Worm (Caenorhabditis elegans) whole organism, L4 larva: ENCODE data around the gene sdz-19.
A peak's percentile ranks its signal among the peaks of the same experiment; 100 is the strongest.

Experiments
- F10B5.3 ChIP-seq: sonication (generic microtip); optimal IDR thresholded peaks from 2 replicates; lab custom pipeline; 2016; ENCODE audit warnings: mild to moderate bottlenecking, missing genetic modification characterization, missing compliant biosample characterization
- F26F4.8 ChIP-seq: fragments of 200-800 bp; sonication (Bioruptor generic); conservative IDR thresholded peaks from 2 replicates; pipeline ENCODE4 v1.3.6; 2022; ENCODE audit warnings: missing genetic modification characterization, missing compliant biosample characterization
- Y105C5A.15 ChIP-seq: fragments of 200-800 bp; sonication (Bioruptor generic); IDR thresholded peaks from 2 replicates; pipeline ENCODE4 v1.3.6; 2022; ENCODE audit warnings: missing genetic modification characterization, missing compliant biosample characterization
- Y5F2A.4 ChIP-seq: fragments of 200-800 bp; sonication (Bioruptor generic); optimal IDR thresholded peaks from 2 replicates; lab custom pipeline; 2018; ENCODE audit warnings: mild to moderate bottlenecking, missing genetic modification characterization, missing compliant biosample characterization
- Y75B8A.6 ChIP-seq: fragments of 200-800 bp; sonication (Bioruptor generic); IDR thresholded peaks from 2 replicates; pipeline ENCODE4 v1.3.6; 2022; ENCODE audit warnings: missing genetic modification reagents, missing genetic modification characterization, missing compliant biosample characterization
- ZK546.5 ChIP-seq, 2 experiments: sonication (generic microtip); optimal IDR thresholded peaks; 2 replicates each; lab custom pipeline; 2017; ENCODE audit warnings: missing biosample characterization in 2 of 2, missing genetic modification characterization in 2 of 2
- aha-1 ChIP-seq: fragments of 150-350 bp; peaks from one replicate; lab custom pipeline; 2014; ENCODE audit warnings: missing biosample characterization, missing genetic modification characterization
- arid-1 ChIP-seq: fragments of 200-800 bp; sonication (Bioruptor generic); conservative IDR thresholded peaks from 2 replicates; pipeline ENCODE4 v1.3.6; 2022; ENCODE audit warnings: missing genetic modification reagents, missing genetic modification characterization, missing compliant biosample characterization
- ceh-20 ChIP-seq: fragments of 200-800 bp; sonication (Bioruptor generic); IDR thresholded peaks from 2 replicates; pipeline ENCODE4 v1.3.6; 2022; ENCODE audit warnings: missing genetic modification reagents, missing genetic modification characterization, missing compliant biosample characterization
- ceh-82 ChIP-seq: sonication (generic microtip); optimal IDR thresholded peaks from 2 replicates; lab custom pipeline; 2017; ENCODE audit warnings: missing biosample characterization, missing genetic modification characterization
- ces-1 ChIP-seq: fragments of 150-350 bp; sonication (generic microtip); optimal IDR thresholded peaks from 4 replicates; lab custom pipeline; 2014; ENCODE audit warnings: missing biosample characterization, missing genetic modification reagents, missing genetic modification characterization
- cey-2 ChIP-seq: sonication (generic microtip); optimal IDR thresholded peaks from 3 replicates; lab custom pipeline; 2017; ENCODE audit warnings: missing genetic modification characterization, mild to moderate bottlenecking, missing compliant biosample characterization, antibody characterized with exemption, borderline replicate concordance; ENCODE audit not compliant: insufficient read depth
- daf-16 ChIP-seq, 3 experiments: sonication (generic microtip); optimal IDR thresholded peaks; 2 replicates each; lab custom pipeline; 2016 to 2017; ENCODE audit warnings: missing genetic modification characterization in 3 of 3, missing genetic modification reagents in 3 of 3, mild to moderate bottlenecking in 2 of 3, missing compliant biosample characterization in 2 of 3, missing biosample characterization in 1 of 3, moderate library complexity in 1 of 3
- daf-19 ChIP-seq: fragments of 200-800 bp; sonication (Bioruptor generic); conservative IDR thresholded peaks from 2 replicates; pipeline ENCODE4 v1.3.6; 2022; ENCODE audit warnings: missing genetic modification characterization, missing compliant biosample characterization
- dmd-6 ChIP-seq: fragments of 200-800 bp; sonication (Bioruptor generic); IDR thresholded peaks from 2 replicates; pipeline ENCODE4 v1.3.6; 2022; ENCODE audit warnings: missing genetic modification reagents, missing genetic modification characterization, missing compliant biosample characterization
- dmd-8 ChIP-seq: fragments of 200-800 bp; sonication (Bioruptor generic); IDR thresholded peaks from 2 replicates; pipeline ENCODE4 v1.3.6; 2022; ENCODE audit warnings: missing genetic modification characterization, missing compliant biosample characterization
- duxl-1 ChIP-seq: sonication (generic microtip); optimal IDR thresholded peaks from 2 replicates; lab custom pipeline; 2016; ENCODE audit warnings: mild to moderate bottlenecking, missing genetic modification characterization, moderate library complexity, missing compliant biosample characterization; ENCODE audit not compliant: poor library complexity
- dve-1 ChIP-seq: sonication (generic microtip); optimal IDR thresholded peaks from 2 replicates; lab custom pipeline; 2017; ENCODE audit warnings: antibody characterized with exemption, mild to moderate bottlenecking, missing genetic modification characterization, missing compliant biosample characterization; ENCODE audit not compliant: insufficient read depth
- egl-43 ChIP-seq: fragments of 200-800 bp; sonication (Bioruptor generic); IDR thresholded peaks from 2 replicates; pipeline ENCODE4 v1.3.6; 2022; ENCODE audit warnings: missing genetic modification reagents, missing genetic modification characterization, missing compliant biosample characterization
- fos-1 ChIP-seq: fragments of 150-350 bp; optimal IDR thresholded peaks from 2 replicates; lab custom pipeline; 2014; ENCODE audit warnings: missing biosample characterization, missing genetic modification characterization
- gei-8 ChIP-seq: fragments of 200-800 bp; sonication (Bioruptor generic); optimal IDR thresholded peaks from 2 replicates; lab custom pipeline; 2018; ENCODE audit warnings: mild to moderate bottlenecking, missing genetic modification characterization, missing compliant biosample characterization
- hlh-11 ChIP-seq: fragments of 200-800 bp; sonication (Bioruptor generic); optimal IDR thresholded peaks from 2 replicates; lab custom pipeline; 2018; ENCODE audit warnings: mild to moderate bottlenecking, missing genetic modification characterization, missing compliant biosample characterization
- hlh-30 ChIP-seq: sonication (generic microtip); optimal IDR thresholded peaks from 2 replicates; lab custom pipeline; 2017; ENCODE audit warnings: antibody characterized with exemption, mild to moderate bottlenecking, missing genetic modification characterization, missing compliant biosample characterization; ENCODE audit not compliant: insufficient read depth
- hmg-1.1 ChIP-seq: fragments of 200-800 bp; sonication (Bioruptor generic); IDR thresholded peaks from 2 replicates; pipeline ENCODE4 v1.3.6; 2022; ENCODE audit warnings: missing genetic modification reagents, missing genetic modification characterization, missing compliant biosample characterization
- lin-1 ChIP-seq: fragments of 200-800 bp; sonication (Bioruptor generic); IDR thresholded peaks from 2 replicates; pipeline ENCODE4 v1.3.6; 2022; ENCODE audit warnings: missing genetic modification reagents, missing genetic modification characterization, missing compliant biosample characterization
- lin-29 ChIP-seq: fragments of 200-800 bp; sonication (Bioruptor generic); IDR thresholded peaks from 2 replicates; pipeline ENCODE4 v1.3.6; 2022; ENCODE audit warnings: missing genetic modification reagents, missing genetic modification characterization, missing compliant biosample characterization
- lin-38 ChIP-seq: fragments of 200-800 bp; sonication (Bioruptor generic); IDR thresholded peaks from 2 replicates; pipeline ENCODE4 v1.3.6; 2022; ENCODE audit warnings: missing genetic modification reagents, missing genetic modification characterization, missing compliant biosample characterization
- lsy-2 ChIP-seq, 2 experiments: fragments of 150-350 bp in 1 of 2; sonication (generic microtip) in 1 of 2; optimal IDR thresholded peaks; 2 replicates each; lab custom pipeline; 2014 to 2017; ENCODE audit warnings: missing biosample characterization in 2 of 2, missing genetic modification characterization in 2 of 2
- mdt-29 ChIP-seq: fragments of 200-800 bp; sonication (Bioruptor generic); IDR thresholded peaks from 2 replicates; pipeline ENCODE4 v1.3.6; 2022; ENCODE audit warnings: missing genetic modification reagents, missing genetic modification characterization, missing compliant biosample characterization
- mep-1 ChIP-seq: fragments of 150-350 bp; sonication (generic microtip); optimal IDR thresholded peaks from 3 replicates; lab custom pipeline; 2014; ENCODE audit warnings: missing biosample characterization, missing genetic modification characterization
- mes-2 ChIP-seq: sonication (generic microtip); optimal IDR thresholded peaks from 2 replicates; lab custom pipeline; 2016; ENCODE audit warnings: missing genotype, mild to moderate bottlenecking, missing genetic modification characterization, missing compliant biosample characterization; ENCODE audit not compliant: poor library complexity, severe bottlenecking
- nhr-102 ChIP-seq: sonication (generic microtip); optimal IDR thresholded peaks from 2 replicates; lab custom pipeline; 2016; ENCODE audit warnings: mild to moderate bottlenecking, missing genetic modification characterization, moderate library complexity, missing compliant biosample characterization
- nhr-25 ChIP-seq: sonication (generic microtip); optimal IDR thresholded peaks from 2 replicates; lab custom pipeline; 2017; ENCODE audit warnings: missing genetic modification characterization, mild to moderate bottlenecking, missing compliant biosample characterization, antibody characterized with exemption, moderate library complexity, borderline replicate concordance; ENCODE audit not compliant: insufficient read depth
- nhr-28 ChIP-seq: fragments of 150-350 bp; optimal IDR thresholded peaks from 2 replicates; lab custom pipeline; 2014; ENCODE audit warnings: missing biosample characterization, missing genetic modification characterization
- php-3 ChIP-seq: fragments of 200-800 bp; sonication (Bioruptor generic); IDR thresholded peaks from 2 replicates; pipeline ENCODE4 v1.3.6; 2022; ENCODE audit warnings: missing genetic modification reagents, missing genetic modification characterization, missing compliant biosample characterization
- pqm-1 ChIP-seq: sonication (generic microtip); optimal IDR thresholded peaks from 2 replicates; lab custom pipeline; 2017; ENCODE audit warnings: missing biosample characterization, missing genetic modification characterization
- rbr-2 ChIP-seq: sonication (generic microtip); optimal IDR thresholded peaks from 2 replicates; lab custom pipeline; 2016; ENCODE audit warnings: missing genotype, missing genetic modification characterization, missing compliant biosample characterization
- saeg-2 ChIP-seq: fragments of 200-800 bp; sonication (Bioruptor generic); IDR thresholded peaks from 2 replicates; pipeline ENCODE4 v1.3.6; 2022; ENCODE audit warnings: missing genetic modification reagents, missing genetic modification characterization, missing compliant biosample characterization
- sdz-12 ChIP-seq: fragments of 200-800 bp; sonication (Bioruptor generic); optimal IDR thresholded peaks from 2 replicates; lab custom pipeline; 2018; ENCODE audit warnings: mild to moderate bottlenecking, missing genetic modification characterization, missing compliant biosample characterization
- set-16 ChIP-seq: fragments of 200-800 bp; sonication (Bioruptor generic); IDR thresholded peaks from 2 replicates; pipeline ENCODE4 v1.3.6; 2022; ENCODE audit warnings: missing genetic modification reagents, missing genetic modification characterization, missing compliant biosample characterization
- skn-1 ChIP-seq: fragments of 150-350 bp; optimal IDR thresholded peaks from 2 replicates; lab custom pipeline; 2014; ENCODE audit warnings: missing biosample characterization, missing genetic modification characterization
- snpc-1.2 ChIP-seq: fragments of 200-800 bp; sonication (Bioruptor generic); IDR thresholded peaks from 2 replicates; pipeline ENCODE4 v1.3.6; 2022; ENCODE audit warnings: missing genetic modification reagents, missing genetic modification characterization, missing compliant biosample characterization
- tag-97 ChIP-seq: fragments of 200-800 bp; sonication (Bioruptor generic); IDR thresholded peaks from 2 replicates; pipeline ENCODE4 v1.3.6; 2022; ENCODE audit warnings: missing genetic modification characterization, missing compliant biosample characterization
- tra-1 ChIP-seq: fragments of 200-800 bp; sonication (Bioruptor generic); IDR thresholded peaks from 2 replicates; pipeline ENCODE4 v1.3.6; 2022; ENCODE audit warnings: missing genetic modification reagents, missing genetic modification characterization, missing compliant biosample characterization
- unc-130 ChIP-seq: sonication (generic microtip); optimal IDR thresholded peaks from 2 replicates; lab custom pipeline; 2016; ENCODE audit warnings: missing genetic modification reagents, missing genetic modification characterization, missing compliant biosample characterization
- unc-62 ChIP-seq, 3 experiments: fragments of 150-350 bp in 1 of 3; sonication (generic microtip); optimal IDR thresholded peaks in 2 of 3; peaks in 1 of 3; 1 replicate in 1 of 3; 2 replicates in 2 of 3; lab custom pipeline; 2014 to 2017; ENCODE audit warnings: missing biosample characterization in 3 of 3, missing genetic modification characterization in 3 of 3, missing genetic modification reagents in 3 of 3, missing genotype in 1 of 3
- vab-7 ChIP-seq: fragments of 200-800 bp; sonication (Bioruptor generic); IDR thresholded peaks from 2 replicates; pipeline ENCODE4 v1.3.6; 2022; ENCODE audit warnings: missing genetic modification reagents, missing genetic modification characterization, missing compliant biosample characterization

The sdz-19 gene

DNA sequence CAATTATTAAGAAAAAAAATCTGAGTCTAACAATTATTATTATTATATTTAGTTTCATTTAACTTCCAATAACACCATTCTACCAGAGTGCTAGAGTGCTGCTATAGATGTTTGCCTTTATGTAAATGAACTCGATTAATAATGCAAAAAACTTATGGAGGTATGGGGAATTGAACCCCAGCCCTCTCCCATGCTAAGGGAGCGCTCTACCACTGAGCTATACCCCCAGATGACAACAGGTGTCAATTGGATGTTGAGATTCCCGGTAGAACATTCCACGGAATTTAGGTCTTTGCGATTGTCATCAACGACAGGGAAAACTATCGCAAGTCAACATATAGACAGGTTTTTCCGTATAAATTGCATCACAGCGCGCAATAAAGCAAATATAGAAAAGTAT lies 45.1 kb downstream of the sdz-19 start (continued):
- no peak for TF ChIP-seq ZK546.5 (tag; optimal IDR thresholded peaks at IDR 0.05; lab: Kevin White, UChicago)
- TF ChIP-seq ceh-82 = no peak
- no peak for TF ChIP-seq lsy-2 (tag; optimal IDR thresholded peaks at IDR 0.05; lab: Kevin White, UChicago)
- peak; percentile 47 for TF ChIP-seq unc-130 (GFP tag; lab: Kevin White, UChicago)
- peak; percentile 67 for TF ChIP-seq F10B5.3 (tag; lab: Kevin White, UChicago)
- TF ChIP-seq cey-2 = no peak
- TF ChIP-seq unc-62 (GFP tag; optimal IDR thresholded peaks at IDR 0.05 in 1 of 2; lab: Kevin White, UChicago) = no peak
- TF ChIP-seq unc-62 (tag; optimal IDR thresholded peaks at IDR 0.05; lab: Kevin White, UChicago) = no peak
- TF ChIP-seq sdz-12 (GFP tag; lab: Kevin White, UChicago) = no peak
- no peak for TF ChIP-seq Y75B8A.6 (GFP tag; lab: Robert Waterston, UW)
- TF ChIP-seq vab-7 (GFP tag; lab: Robert Waterston, UW) = peak; percentile 75
- peak; percentile 67; the same call in 1 of the 2 replicates for TF ChIP-seq tra-1 (GFP tag; lab: Robert Waterston, UW)
- TF ChIP-seq fos-1 = no peak
- TF ChIP-seq rbr-2 (tag; lab: Kevin White, UChicago) = no peak
- TF ChIP-seq snpc-1.2 (GFP tag; lab: Robert Waterston, UW) = no peak; the same call in 1 of the 2 replicates
- TF ChIP-seq set-16 (GFP tag; lab: Robert Waterston, UW) = no peak
- peak; percentile 56; the same call in 1 of the 2 replicates for TF ChIP-seq lin-29 (GFP tag; lab: Robert Waterston, UW)
- TF ChIP-seq Y5F2A.4 (GFP tag; lab: Kevin White, UChicago) = peak; percentile 68
- peak; percentile 26 for TF ChIP-seq nhr-28
- TF ChIP-seq egl-43 = peak; percentile 90
- peak; percentile 74 for TF ChIP-seq daf-19 (GFP tag; lab: Robert Waterston, UW)
- TF ChIP-seq Y105C5A.15 (GFP tag; lab: Robert Waterston, UW) = no peak
- peak; percentile 77 for TF ChIP-seq mep-1 (tag; lab: Kevin White, UChicago)
- peak; percentile 70 for TF ChIP-seq hmg-1.1 (GFP tag; lab: Robert Waterston, UW)
- TF ChIP-seq arid-1 (GFP tag; lab: Robert Waterston, UW) = peak; percentile 78
- TF ChIP-seq gei-8 (GFP tag; lab: Kevin White, UChicago) = peak; percentile 73
- TF ChIP-seq duxl-1 = peak; percentile 71
- TF ChIP-seq hlh-30 (tag; lab: Kevin White, UChicago) = peak; percentile 65
- TF ChIP-seq pqm-1 (tag; lab: Kevin White, UChicago) = no peak
- TF ChIP-seq nhr-102 (tag; lab: Kevin White, UChicago) = peak; percentile 76
- TF ChIP-seq hlh-11 (tag; lab: Kevin White, UChicago) = peak; percentile 67
- TF ChIP-seq ces-1 = no peak
- TF ChIP-seq php-3 (GFP tag; lab: Robert Waterston, UW) = peak; percentile 58; the same call in 1 of the 2 replicates
- TF ChIP-seq lin-1 (GFP tag; lab: Robert Waterston, UW) = peak; percentile 69; the same call in 1 of the 2 replicates
- TF ChIP-seq ceh-20 = peak; percentile 64; the same call in 1 of the 2 replicates
- TF ChIP-seq mdt-29 (GFP tag; lab: Robert Waterston, UW) = 0 out of 2 replicates have a peak, but pooled peaks have one; percentile 44
- peak; percentile 94 for TF ChIP-seq dmd-8 (GFP tag; lab: Robert Waterston, UW)
- no peak for TF ChIP-seq tag-97 (GFP tag; lab: Robert Waterston, UW)
- TF ChIP-seq skn-1 = no peak

DNA sequence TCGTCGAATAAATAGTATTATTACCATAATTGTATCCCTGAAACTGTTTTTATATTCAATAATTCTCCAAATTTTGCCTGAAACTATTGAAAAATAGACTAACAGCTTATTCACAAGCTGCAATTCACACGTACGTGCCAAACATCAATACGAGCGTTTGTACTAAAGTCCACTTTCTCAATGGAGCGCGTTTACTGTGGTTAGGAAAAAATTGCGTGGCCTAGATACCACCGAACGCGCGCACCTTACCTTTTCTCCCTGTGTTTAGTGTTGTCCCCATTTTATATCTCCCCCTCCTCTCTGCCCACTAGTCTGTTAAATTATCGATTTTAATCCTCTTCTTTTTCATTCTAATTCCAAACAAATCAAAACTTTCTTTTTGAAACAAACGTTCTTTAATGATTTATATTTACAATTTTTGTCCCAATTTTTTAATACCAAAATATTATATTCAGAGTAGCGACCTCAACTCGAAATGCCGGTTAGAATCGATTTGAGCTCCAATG lies 48.8 kb downstream of the sdz-19 start, which contains the start of the genes T18D3.9 and T18D3.1:
Gene T18D3.9, minus strand, starts transcription at position 168 of the 506 bp plus-strand sequence.
Gene T18D3.1, plus strand, starts transcription at position 456 of the 506 bp plus-strand sequence.
- TF ChIP-seq dmd-8 (GFP tag; lab: Robert Waterston, UW) = no peak
- TF ChIP-seq F26F4.8 = no peak
- peak; percentile 37 for TF ChIP-seq nhr-25 (tag; lab: Kevin White, UChicago)
- peak; percentile 23 for TF ChIP-seq rbr-2 (tag; lab: Kevin White, UChicago)
- TF ChIP-seq hmg-1.1 (GFP tag; lab: Robert Waterston, UW) = 0 out of 2 replicates have a peak, but pooled peaks have one; percentile 44
- TF ChIP-seq lin-38 = peak; percentile 89
- TF ChIP-seq lsy-2 (tag; optimal IDR thresholded peaks at IDR 0.05; lab: Kevin White, UChicago) = peak in 1 of 2 experiments; percentile 68
- TF ChIP-seq daf-16 (GFP tag; optimal IDR thresholded peaks at IDR 0.05; lab: Kevin White, UChicago) = no peak
- TF ChIP-seq daf-16 (tag; optimal IDR thresholded peaks at IDR 0.05; lab: Kevin White, UChicago) = peak; percentile 22
- no peak for TF ChIP-seq saeg-2 (GFP tag; lab: Robert Waterston, UW)
- TF ChIP-seq mes-2 = peak; percentile 72
- TF ChIP-seq dve-1 (tag; lab: Kevin White, UChicago) = peak; percentile 45
- peak; percentile 100 for TF ChIP-seq aha-1 (tag; lab: Kevin White, UChicago)
- TF ChIP-seq dmd-6 (GFP tag; lab: Robert Waterston, UW) = peak; percentile 21; the same call in 1 of the 2 replicates
- 0 out of 2 replicates have a peak, but pooled peaks have one; percentile 11 for TF ChIP-seq php-3 (GFP tag; lab: Robert Waterston, UW)
- TF ChIP-seq hlh-11 (tag; lab: Kevin White, UChicago) = peak; percentile 32
- TF ChIP-seq hlh-30 (tag; lab: Kevin White, UChicago) = peak; percentile 34
